Fruit fly (Drosophila melanogaster) S2 (cell line): ENCODE data around the gene Pex1.

Experiments
- CG8478 ChIP-seq: fragments of >200 bp; optimal IDR thresholded peaks from 2 replicates; lab custom pipeline; 2018
- CTCF ChIP-seq, 2 experiments: fragments of >200 bp; optimal IDR thresholded peaks; 2 replicates each; lab custom pipeline; 2018

The Pex1 gene

DNA sequence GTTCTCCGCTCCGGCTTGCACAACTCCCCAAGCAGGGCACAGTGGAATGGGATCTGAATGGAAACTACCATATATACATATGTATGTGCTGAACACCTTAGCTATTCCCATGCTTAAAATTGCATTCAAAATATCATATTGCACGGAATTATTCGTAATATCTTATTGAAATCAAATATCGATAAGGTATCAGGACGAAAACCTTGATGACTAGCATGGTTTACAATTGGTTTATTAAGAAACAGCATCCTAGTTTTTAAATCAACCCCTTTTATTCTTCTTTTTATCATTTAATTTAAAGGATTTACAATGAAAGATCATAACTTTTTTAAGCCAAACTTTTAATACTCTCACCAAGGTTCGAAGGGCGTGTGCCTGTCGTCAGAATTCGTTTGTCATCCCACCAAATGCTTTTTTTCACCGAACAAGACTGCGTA, 16.4 kb upstream of the Pex1 start:
- no peak for TF ChIP-seq CG8478 (lab: Kevin White, UChicago)
- TF ChIP-seq CTCF (optimal IDR thresholded peaks at IDR 0.05; lab: Kevin White, UChicago), result no peak

dm6 chr3L:14055815-14056516, 15.7 kb upstream of the Pex1 start:
- TF ChIP-seq CG8478 (lab: Kevin White, UChicago) (no peak), CTCF (optimal IDR thresholded peaks at IDR 0.05; lab: Kevin White, UChicago) (no peak)

DNA sequence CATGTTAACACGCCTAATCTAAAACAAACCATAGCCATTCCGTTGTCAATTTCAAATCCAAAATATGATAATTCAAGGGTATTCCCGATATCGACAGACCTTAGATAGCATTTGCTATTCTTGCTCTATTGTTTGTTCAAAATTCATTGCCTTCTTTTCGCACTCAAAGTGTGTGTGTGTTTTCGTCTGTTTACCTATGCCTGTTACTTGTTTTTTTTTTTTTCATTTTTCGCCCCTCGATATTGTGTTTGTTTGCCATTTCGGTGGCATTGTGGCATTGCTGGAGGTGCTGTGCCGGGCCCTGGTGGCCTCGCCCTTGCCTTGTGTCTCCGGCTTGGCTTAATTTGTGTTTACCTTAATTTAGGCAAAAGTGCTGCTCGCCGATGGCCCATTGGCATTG, 14.9 kb upstream of the Pex1 start:
- TF ChIP-seq CG8478 (lab: Kevin White, UChicago) (no peak), CTCF (optimal IDR thresholded peaks at IDR 0.05; lab: Kevin White, UChicago) (no peak)

DNA sequence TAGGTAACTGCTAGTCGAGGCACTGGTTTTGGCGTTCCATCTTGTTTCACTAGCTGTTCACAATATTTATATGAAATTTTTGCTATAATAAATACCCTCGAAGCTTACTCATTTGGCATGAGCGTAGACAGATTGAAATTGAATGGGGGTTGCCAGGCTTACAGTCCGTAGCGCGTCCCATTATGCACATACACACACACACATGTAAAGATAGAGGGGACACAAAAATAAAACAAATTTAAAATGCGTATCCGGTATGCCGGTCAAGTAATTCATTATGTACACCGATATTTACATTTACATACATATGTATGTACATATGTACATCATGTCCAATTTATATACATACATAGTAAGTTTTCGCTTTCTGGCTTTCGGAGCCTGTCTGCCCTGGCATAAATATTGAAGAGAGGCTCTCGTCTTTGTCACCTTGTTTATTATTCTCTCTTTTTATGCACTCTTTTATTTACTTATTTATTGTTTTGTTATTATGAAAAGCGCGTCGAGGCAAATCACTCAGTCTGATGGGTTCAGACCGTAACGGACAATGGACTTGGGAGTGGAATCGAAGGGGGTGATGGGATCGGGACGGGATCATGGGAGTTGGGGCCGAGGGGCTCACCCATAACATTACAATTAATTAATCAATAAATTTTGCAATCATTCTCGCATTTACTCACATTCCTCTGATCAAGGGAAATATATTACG, 12.3 kb upstream of the Pex1 start:
- no peak for TF ChIP-seq CTCF (optimal IDR thresholded peaks at IDR 0.05; lab: Kevin White, UChicago)
- no peak for TF ChIP-seq CG8478 (lab: Kevin White, UChicago)

dm6 chr3L:14062702-14063101, 9.0 kb upstream of the Pex1 start:
- TF ChIP-seq CTCF (optimal IDR thresholded peaks at IDR 0.05; lab: Kevin White, UChicago) (no peak), CG8478 (lab: Kevin White, UChicago) (no peak)

DNA sequence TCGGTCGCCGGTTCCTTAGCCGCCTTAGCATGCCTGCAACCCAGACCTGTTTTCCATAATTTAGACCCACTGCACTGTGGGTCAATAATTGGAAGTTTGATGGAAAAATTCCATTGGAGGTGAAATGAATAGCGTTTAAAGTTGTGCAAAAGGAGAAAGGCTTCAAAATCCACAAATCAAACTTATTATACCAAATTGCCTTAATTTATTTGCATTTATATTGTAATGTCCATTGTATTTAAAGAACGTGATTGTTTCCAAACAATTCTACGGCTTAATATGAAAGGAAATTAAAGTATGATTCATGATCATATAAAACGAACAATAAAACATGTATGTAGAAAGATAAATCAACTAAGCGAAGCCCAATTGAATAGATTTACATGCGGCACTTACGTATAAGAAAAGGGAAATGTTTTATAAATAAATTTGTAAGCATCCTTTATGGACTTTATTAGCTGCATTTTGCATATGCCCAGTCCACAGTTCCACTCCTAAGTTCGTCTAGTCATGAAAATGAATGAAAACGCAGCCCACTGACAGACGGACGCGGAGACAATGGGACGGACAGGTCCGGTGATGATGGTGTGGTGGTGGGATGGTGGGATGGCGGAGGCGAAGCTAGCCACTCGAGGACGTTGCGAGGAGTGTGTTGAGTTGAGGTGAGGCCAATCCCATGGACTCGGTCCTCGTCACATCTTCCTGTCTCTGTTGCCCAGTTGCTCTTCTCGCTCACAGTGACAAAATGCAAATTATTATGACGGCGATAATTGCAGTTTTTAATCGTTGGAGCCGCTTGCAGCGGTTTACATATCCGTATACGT, 8.2 kb upstream of the Pex1 start:
- no peak for TF ChIP-seq CTCF (optimal IDR thresholded peaks at IDR 0.05; lab: Kevin White, UChicago)
- no peak for TF ChIP-seq CG8478 (lab: Kevin White, UChicago)

dm6 chr3L:14064065-14064414, 7.7 kb upstream of the Pex1 start:
- TF ChIP-seq CG8478 (lab: Kevin White, UChicago) (no peak), CTCF (optimal IDR thresholded peaks at IDR 0.05; lab: Kevin White, UChicago) (no peak)

DNA sequence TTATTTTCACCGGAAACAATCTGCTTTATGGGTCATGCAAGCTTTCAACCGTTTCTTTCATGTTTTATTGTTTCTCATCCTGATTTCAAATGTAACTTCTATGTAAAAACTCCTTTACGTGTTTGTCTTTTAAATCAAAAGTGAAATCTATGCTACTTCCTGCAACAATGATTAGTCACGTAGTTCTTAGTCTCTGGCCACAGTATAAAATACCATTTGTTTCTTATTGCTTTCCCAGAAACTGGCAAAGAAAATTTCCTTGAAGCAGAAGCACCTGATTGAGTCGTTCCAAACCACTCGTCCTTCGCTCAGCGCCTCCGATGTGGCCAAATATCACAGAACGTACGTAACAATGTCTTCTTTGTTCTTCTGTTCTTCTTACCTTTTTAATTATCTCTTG, 3.8 kb downstream of the Pex1 start, which contains the start of gene btl:
Gene btl (plus strand): TSS at position 301 of the 400 bp plus-strand sequence.
- TF ChIP-seq CG8478 (lab: Kevin White, UChicago), result no peak
- no peak for TF ChIP-seq CTCF (optimal IDR thresholded peaks at IDR 0.05; lab: Kevin White, UChicago)

DNA sequence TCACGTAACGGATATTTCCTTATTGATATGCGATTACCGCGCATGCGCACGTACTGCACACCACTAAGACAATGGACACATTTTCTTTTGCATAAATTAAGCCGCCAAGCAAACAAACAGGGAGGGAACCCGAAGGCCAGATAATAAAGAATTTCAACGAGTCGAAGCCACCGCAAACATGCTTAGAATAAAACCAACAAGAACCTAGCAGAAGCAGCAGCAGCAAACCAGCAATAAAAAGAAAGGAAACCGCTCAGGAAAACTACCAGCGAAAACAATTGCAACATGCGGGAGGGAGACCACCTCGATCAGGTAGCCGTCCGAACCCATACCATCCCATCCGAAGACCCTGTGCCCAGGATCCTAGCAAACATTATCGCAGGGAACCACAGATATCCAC, 4.9 kb downstream of the Pex1 start:
- TF ChIP-seq CTCF (optimal IDR thresholded peaks at IDR 0.05; lab: Kevin White, UChicago) (no peak), CG8478 (lab: Kevin White, UChicago) (no peak)

dm6 chr3L:14078227-14078626, 6.5 kb downstream of the Pex1 start:
- TF ChIP-seq CG8478 (lab: Kevin White, UChicago) (no peak), CTCF (optimal IDR thresholded peaks at IDR 0.05; lab: Kevin White, UChicago) (no peak)

DNA sequence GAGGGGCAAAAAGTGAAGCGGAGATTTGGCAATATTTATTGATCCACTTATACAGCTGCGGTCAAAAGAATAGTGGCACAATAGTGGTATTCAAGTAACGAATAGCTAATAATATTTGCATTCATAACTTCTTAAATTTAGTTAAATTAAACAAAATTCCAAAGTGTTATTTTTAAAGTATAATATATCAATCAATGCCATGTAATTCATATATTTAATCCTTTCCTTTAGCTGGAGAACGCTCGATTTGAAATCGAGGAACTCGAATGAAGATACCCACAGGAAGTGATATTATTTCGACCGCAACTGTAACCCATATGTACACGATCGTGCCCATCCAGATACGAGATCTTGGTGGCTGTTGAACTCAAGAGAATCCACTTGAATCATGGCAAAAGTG, 7.5 kb downstream of the Pex1 start:
- no peak for TF ChIP-seq CTCF (optimal IDR thresholded peaks at IDR 0.05; lab: Kevin White, UChicago)
- TF ChIP-seq CG8478 (lab: Kevin White, UChicago), result no peak

DNA sequence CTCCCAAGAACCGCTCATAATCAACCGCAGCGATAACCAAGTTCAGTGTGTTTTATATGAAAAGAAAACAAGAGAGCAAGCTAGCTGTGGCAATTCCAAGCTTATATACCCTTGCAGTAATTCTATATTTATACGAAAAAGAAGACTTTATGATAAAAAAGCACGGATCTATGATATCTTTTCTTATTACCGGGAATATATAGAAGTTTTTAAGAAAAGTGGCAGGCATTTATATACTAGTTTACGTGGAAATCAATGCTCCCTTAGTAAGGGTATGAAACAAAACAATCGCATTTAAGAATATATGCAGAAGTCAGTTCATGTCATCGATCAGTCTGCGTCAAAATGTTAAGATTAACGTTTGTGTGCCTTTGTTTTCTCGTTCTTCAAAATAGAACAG, 11.6 kb downstream of the Pex1 start, which contains the start of gene CG8100:
Gene CG8100 (plus strand): TSS at position 333 of the 400 bp plus-strand sequence.
- TF ChIP-seq CG8478 (lab: Kevin White, UChicago) (no peak), CTCF (optimal IDR thresholded peaks at IDR 0.05; lab: Kevin White, UChicago) (no peak)

DNA sequence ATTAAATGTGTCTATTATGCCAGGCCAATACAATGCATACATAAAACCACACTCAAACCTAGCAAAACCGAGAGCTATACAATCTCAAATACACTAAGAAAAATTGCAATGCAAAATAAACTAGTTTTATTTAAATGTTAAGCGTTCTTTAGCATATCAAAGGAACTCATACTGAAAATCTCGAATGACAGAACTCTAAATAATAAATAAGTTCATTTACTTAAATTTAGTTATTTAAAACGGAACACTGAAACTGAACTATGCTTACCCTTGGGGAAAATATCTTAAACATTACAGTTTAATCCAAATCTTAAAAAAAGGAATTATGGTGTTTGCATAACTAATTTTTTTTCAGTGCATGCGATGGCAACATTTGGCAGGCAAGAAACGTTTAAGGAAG, 14.5 kb downstream of the Pex1 start:
- TF ChIP-seq CG8478 (lab: Kevin White, UChicago) (no peak), CTCF (optimal IDR thresholded peaks at IDR 0.05; lab: Kevin White, UChicago) (no peak)

DNA sequence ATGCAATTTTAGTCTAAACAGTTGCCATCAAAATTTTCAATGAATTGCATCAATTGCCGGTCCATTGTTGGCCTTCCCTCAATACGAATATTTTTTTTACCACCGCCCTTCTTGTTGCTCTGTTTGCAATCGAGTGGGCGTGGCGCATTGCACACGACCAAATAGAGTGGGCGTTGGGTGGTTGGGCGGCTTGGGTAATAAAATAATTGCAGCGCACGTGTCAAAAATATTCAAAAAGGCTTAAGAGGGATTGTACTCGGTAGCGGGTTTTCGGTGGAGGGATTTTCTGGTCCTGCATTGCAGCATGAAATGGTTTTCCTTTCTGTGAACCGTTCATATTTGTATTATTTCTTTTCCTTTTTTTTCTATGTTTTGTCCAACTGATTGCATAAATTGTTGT, 17.3 kb downstream of the Pex1 start:
- no peak for TF ChIP-seq CTCF (optimal IDR thresholded peaks at IDR 0.05; lab: Kevin White, UChicago)
- TF ChIP-seq CG8478 (lab: Kevin White, UChicago), result no peak

- TF ChIP-seq CTCF (optimal IDR thresholded peaks at IDR 0.05; lab: Kevin White, UChicago), result no peak
- no peak for TF ChIP-seq CG8478 (lab: Kevin White, UChicago)
Measured at dm6 chr3L:14089516-14089915, 17.8 kb downstream of the Pex1 start.
